Fruit fly (Drosophila melanogaster) whole organism, embryonic: ENCODE measurements around the gene bbg.

ENCODE experiments used
- Antp ChIP-seq: fragments of 200-800 bp; sonication (Bioruptor generic); optimal IDR thresholded peaks from 3 replicates; lab custom pipeline; 2016; ENCODE audit warnings: missing biosample characterization, missing genetic modification characterization
- B-H2 ChIP-seq: fragments of 200-800 bp; sonication (Bioruptor generic); optimal IDR thresholded peaks from 2 replicates; lab custom pipeline; 2018; ENCODE audit warnings: missing biosample characterization, mild to moderate bottlenecking, missing genetic modification characterization
- CG10267 ChIP-seq: fragments of 200-800 bp; sonication (Bioruptor generic); optimal IDR thresholded peaks from 2 replicates; lab custom pipeline; 2018; ENCODE audit warnings: missing biosample characterization, mild to moderate bottlenecking, missing genetic modification characterization, moderate library complexity
- CG10274 ChIP-seq: fragments of 200-800 bp; sonication (Bioruptor generic); optimal IDR thresholded peaks from 3 replicates; lab custom pipeline; 2017; ENCODE audit warnings: missing biosample characterization, mild to moderate bottlenecking, missing genetic modification characterization
- CG11247 ChIP-seq: fragments of 200-800 bp; sonication (Bioruptor generic); IDR thresholded peaks from 2 replicates; pipeline ENCODE4 v1.3.6; 2022; ENCODE audit warnings: missing biosample characterization, missing genetic modification characterization
- CG11695 ChIP-seq: fragments of 200-800 bp; sonication (Bioruptor generic); IDR thresholded peaks from 3 replicates; pipeline ENCODE4 v1.3.6; 2022; ENCODE audit warnings: missing biosample characterization, missing genetic modification characterization
- CG11696 ChIP-seq: fragments of 200-800 bp; sonication (Bioruptor generic); IDR thresholded peaks from 2 replicates; pipeline ENCODE4 v1.3.6; 2022; ENCODE audit warnings: missing biosample characterization, missing genetic modification characterization
- CG12219 ChIP-seq: fragments of 200-800 bp; sonication (Bioruptor generic); optimal IDR thresholded peaks from 3 replicates; lab custom pipeline; 2018; ENCODE audit warnings: missing biosample characterization, mild to moderate bottlenecking, missing genetic modification characterization
- CG12942 ChIP-seq: fragments of 200-800 bp; sonication (Bioruptor generic); optimal IDR thresholded peaks from 3 replicates; lab custom pipeline; 2016; ENCODE audit warnings: missing biosample characterization, missing genetic modification characterization
- CG14050 ChIP-seq: fragments of 200-800 bp; sonication (Bioruptor generic); IDR thresholded peaks from 3 replicates; pipeline ENCODE4 v1.3.6; 2022; ENCODE audit warnings: missing biosample characterization, missing genetic modification characterization
- CG17328 ChIP-seq: fragments of 200-800 bp; sonication (Bioruptor generic); IDR thresholded peaks from 2 replicates; pipeline ENCODE4 v1.3.6; 2022; ENCODE audit warnings: missing biosample characterization, missing genetic modification characterization
- CG17568 ChIP-seq: fragments of 200-800 bp; sonication (Bioruptor generic); optimal IDR thresholded peaks from 2 replicates; lab custom pipeline; 2018; ENCODE audit warnings: missing biosample characterization, mild to moderate bottlenecking, missing genetic modification characterization, moderate library complexity
- CG17912 ChIP-seq: fragments of 200-800 bp; sonication (Bioruptor generic); optimal IDR thresholded peaks from 2 replicates; lab custom pipeline; 2018; ENCODE audit warnings: missing biosample characterization, mild to moderate bottlenecking, missing genetic modification characterization
- CG18262 ChIP-seq: fragments of 200-800 bp; optimal IDR thresholded peaks from 3 replicates; lab custom pipeline; 2019; ENCODE audit warnings: missing biosample characterization, mild to moderate bottlenecking, missing genetic modification characterization, moderate library complexity
- CG30403 ChIP-seq: fragments of 200-800 bp; sonication (Bioruptor generic); optimal IDR thresholded peaks from 3 replicates; lab custom pipeline; 2016; ENCODE audit warnings: missing biosample characterization, missing genetic modification characterization
- CG3847 ChIP-seq: fragments of 200-800 bp; sonication (Bioruptor generic); IDR thresholded peaks from 2 replicates; pipeline ENCODE4 v1.3.6; 2022; ENCODE audit warnings: missing biosample characterization, missing genetic modification characterization
- CG4360 ChIP-seq: fragments of 200-800 bp; sonication (Bioruptor generic); IDR thresholded peaks from 2 replicates; pipeline ENCODE4 v1.3.6; 2022; ENCODE audit warnings: missing biosample characterization, missing genetic modification characterization
- CG4617 ChIP-seq: fragments of 200-800 bp; sonication (Bioruptor generic); optimal IDR thresholded peaks from 3 replicates; lab custom pipeline; 2016; ENCODE audit warnings: missing biosample characterization, missing genetic modification characterization, borderline replicate concordance
- CG5245 ChIP-seq: fragments of 200-800 bp; sonication (Bioruptor generic); optimal IDR thresholded peaks from 3 replicates; lab custom pipeline; 2016; ENCODE audit warnings: missing biosample characterization, missing genetic modification characterization
- CG6254 ChIP-seq: fragments of 200-800 bp; sonication (Bioruptor generic); optimal IDR thresholded peaks from 3 replicates; lab custom pipeline; 2017; ENCODE audit warnings: mild to moderate bottlenecking, missing biosample characterization, missing genetic modification reagents, missing genetic modification characterization
- CG6689 ChIP-seq: fragments of 200-800 bp; sonication (Bioruptor generic); IDR thresholded peaks from 2 replicates; pipeline ENCODE4 v1.3.6; 2022; ENCODE audit warnings: missing biosample characterization, missing genetic modification characterization
- CG6854 ChIP-seq: fragments of 200-800 bp; sonication (Bioruptor generic); optimal IDR thresholded peaks from 3 replicates; lab custom pipeline; 2017; ENCODE audit warnings: missing biosample characterization, mild to moderate bottlenecking, missing genetic modification characterization
- CG9727 ChIP-seq: fragments of 200-800 bp; sonication (Bioruptor generic); optimal IDR thresholded peaks from 3 replicates; lab custom pipeline; 2017; ENCODE audit warnings: missing biosample characterization, mild to moderate bottlenecking, missing genetic modification characterization
- CoRest ChIP-seq: fragments of 200-800 bp; sonication (Bioruptor generic); optimal IDR thresholded peaks from 3 replicates; lab custom pipeline; 2018; ENCODE audit warnings: missing biosample characterization, mild to moderate bottlenecking, missing genetic modification characterization, moderate library complexity
- CrebB ChIP-seq: fragments of 200-800 bp; sonication (Bioruptor generic); optimal IDR thresholded peaks from 3 replicates; lab custom pipeline; 2018; ENCODE audit warnings: missing biosample characterization, mild to moderate bottlenecking, missing genetic modification characterization
- Ets65A ChIP-seq: fragments of 200-800 bp; sonication (Bioruptor generic); peaks from one replicate; lab custom pipeline; 2016; ENCODE audit warnings: missing biosample characterization, missing genetic modification characterization
- Hr39 ChIP-seq: fragments of >200 bp; optimal IDR thresholded peaks from 2 replicates; lab custom pipeline; 2017
- NK7.1 ChIP-seq: fragments of 200-800 bp; sonication (Bioruptor generic); optimal IDR thresholded peaks from 3 replicates; lab custom pipeline; 2016; ENCODE audit warnings: missing biosample characterization, missing genetic modification characterization
- Rx ChIP-seq: fragments of 200-800 bp; sonication (Bioruptor generic); IDR thresholded peaks from 2 replicates; pipeline ENCODE4 v1.3.6; 2022; ENCODE audit warnings: missing biosample characterization, missing genetic modification characterization
- Sry-δ ChIP-seq: fragments of 200-800 bp; sonication (Bioruptor generic); optimal IDR thresholded peaks from 2 replicates; lab custom pipeline; 2016; ENCODE audit warnings: missing biosample characterization, missing genetic modification characterization
- Xbp1 ChIP-seq: fragments of 200-800 bp; sonication (Bioruptor generic); optimal IDR thresholded peaks from 3 replicates; lab custom pipeline; 2016; ENCODE audit warnings: missing biosample characterization, mild to moderate bottlenecking, missing genetic modification characterization
- YL-1 ChIP-seq: fragments of 200-800 bp; sonication (Bioruptor generic); optimal IDR thresholded peaks from 3 replicates; lab custom pipeline; 2017; ENCODE audit warnings: missing biosample characterization, mild to moderate bottlenecking, missing genetic modification characterization
- abd-A ChIP-seq: fragments of 200-800 bp; sonication (Bioruptor generic); optimal IDR thresholded peaks from 3 replicates; lab custom pipeline; 2019; ENCODE audit warnings: missing biosample characterization, mild to moderate bottlenecking, missing genetic modification characterization, moderate library complexity
- al ChIP-seq: fragments of 200-800 bp; sonication (Bioruptor generic); IDR thresholded peaks from 2 replicates; pipeline ENCODE4 v1.3.6; 2022; ENCODE audit warnings: missing biosample characterization, missing genetic modification characterization
- ci ChIP-seq: fragments of 200-800 bp; sonication (Bioruptor generic); IDR thresholded peaks from 3 replicates; pipeline ENCODE4 v1.3.6; 2022; ENCODE audit warnings: missing biosample characterization, missing genetic modification characterization
- esg ChIP-seq: fragments of 200-800 bp; sonication (Bioruptor generic); conservative IDR thresholded peaks from 2 replicates; pipeline ENCODE4 v1.3.6; 2022; ENCODE audit warnings: missing biosample characterization, missing genetic modification characterization
- fru ChIP-seq: fragments of >200 bp; optimal IDR thresholded peaks from 2 replicates; lab custom pipeline; 2017
- gem ChIP-seq: fragments of 200-800 bp; sonication (Bioruptor generic); optimal IDR thresholded peaks from 2 replicates; lab custom pipeline; 2019; ENCODE audit warnings: missing biosample characterization, mild to moderate bottlenecking, missing genetic modification characterization, moderate library complexity
- hb ChIP-seq: fragments of 200-800 bp; sonication (Bioruptor generic); IDR thresholded peaks from 3 replicates; pipeline ENCODE4 v1.3.6; 2022; ENCODE audit warnings: missing biosample characterization, missing genetic modification characterization; ENCODE audit not compliant: partially characterized antibody
- ind ChIP-seq: fragments of 200-800 bp; sonication (Bioruptor generic); optimal IDR thresholded peaks from 3 replicates; lab custom pipeline; 2016; ENCODE audit warnings: missing biosample characterization, missing genetic modification characterization
- jigr1 ChIP-seq: fragments of 200-800 bp; sonication (Bioruptor generic); IDR thresholded peaks from 3 replicates; pipeline ENCODE4 v1.3.6; 2022; ENCODE audit warnings: missing biosample characterization, missing genetic modification characterization
- kah ChIP-seq: fragments of 200-800 bp; sonication (Bioruptor generic); optimal IDR thresholded peaks from 2 replicates; lab custom pipeline; 2018; ENCODE audit warnings: missing biosample characterization, mild to moderate bottlenecking, missing genetic modification characterization
- mld ChIP-seq: fragments of 200-800 bp; sonication (Bioruptor generic); IDR thresholded peaks from 3 replicates; pipeline ENCODE4 v1.3.6; 2022; ENCODE audit warnings: missing biosample characterization, missing genetic modification characterization; ENCODE audit not compliant: partially characterized antibody
- nerfin-2 ChIP-seq: fragments of 200-800 bp; sonication (Bioruptor generic); IDR thresholded peaks from 2 replicates; pipeline ENCODE4 v1.3.6; 2022; ENCODE audit warnings: missing biosample characterization, missing genetic modification characterization; ENCODE audit not compliant: partially characterized antibody
- org-1 ChIP-seq: fragments of 200-800 bp; sonication (Bioruptor generic); optimal IDR thresholded peaks from 2 replicates; lab custom pipeline; 2017; ENCODE audit warnings: missing biosample characterization, missing genetic modification characterization
- pzg ChIP-seq: fragments of 200-800 bp; sonication (Bioruptor generic); optimal IDR thresholded peaks from 3 replicates; lab custom pipeline; 2018; ENCODE audit warnings: missing biosample characterization, mild to moderate bottlenecking, missing genetic modification characterization, moderate library complexity
- sc ChIP-seq, 3 experiments: fragments of >200 bp in 2 of 3; fragments of 200-800 bp in 1 of 3; sonication (Bioruptor generic) in 1 of 3; optimal IDR thresholded peaks; 2 replicates in 2 of 3; 3 replicates in 1 of 3; lab custom pipeline; 2017; ENCODE audit warnings: mild to moderate bottlenecking in 1 of 3, missing biosample characterization in 1 of 3, missing genetic modification characterization in 1 of 3, missing genetic modification reagents in 1 of 3
- sna ChIP-seq: fragments of 200-800 bp; sonication (Bioruptor generic); IDR thresholded peaks from 2 replicates; pipeline ENCODE4 v1.3.6; 2022; ENCODE audit warnings: missing biosample characterization, missing genetic modification characterization; ENCODE audit not compliant: partially characterized antibody
- sr ChIP-seq: fragments of 200-800 bp; sonication (Bioruptor generic); IDR thresholded peaks from 3 replicates; pipeline ENCODE4 v1.3.6; 2022; ENCODE audit warnings: missing biosample characterization, missing genetic modification characterization
- tin ChIP-seq: fragments of 200-800 bp; sonication (Bioruptor generic); optimal IDR thresholded peaks from 3 replicates; lab custom pipeline; 2016; ENCODE audit warnings: missing biosample characterization, missing genetic modification characterization
- wdn ChIP-seq: fragments of 200-800 bp; sonication (Bioruptor generic); IDR thresholded peaks from 2 replicates; pipeline ENCODE4 v1.3.6; 2022; ENCODE audit warnings: missing biosample characterization, missing genetic modification characterization
- zen2 ChIP-seq: fragments of 200-800 bp; sonication (Bioruptor generic); IDR thresholded peaks from 3 replicates; pipeline ENCODE4 v1.3.6; 2022; ENCODE audit warnings: missing biosample characterization, missing genetic modification characterization; ENCODE audit not compliant: partially characterized antibody

The bbg gene

DNA sequence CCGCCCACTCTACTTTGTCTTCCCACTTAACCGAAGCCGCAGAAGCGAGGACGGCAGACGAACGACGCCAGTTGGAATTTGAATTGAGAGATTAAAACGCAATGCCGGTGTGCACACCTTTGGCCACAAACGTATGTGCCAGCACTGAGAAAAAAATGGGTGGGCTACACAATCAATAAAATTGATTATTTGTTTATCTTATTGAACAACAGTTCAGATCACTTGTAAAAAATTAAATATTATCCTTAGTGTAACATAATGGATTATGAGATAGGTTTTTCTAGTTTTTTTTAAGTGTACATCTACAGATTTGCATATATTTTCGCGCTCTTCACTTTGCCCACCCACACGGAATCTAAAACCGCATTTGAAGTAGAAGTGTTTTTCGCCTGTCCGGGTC, 84.5 kb downstream of the bbg start:
- TF ChIP-seq al (GFP tag; lab: Robert Waterston, UW) (0 out of 2 replicates have a peak, but pooled peaks have one; percentile 23), fru (lab: Kevin White, UChicago) (no peak), kah (GFP tag; lab: Kevin White, UChicago) (no peak), Antp (GFP tag; lab: Kevin White, UChicago) (no peak), sr (GFP tag; lab: Robert Waterston, UW) (peak; percentile 75; the same call in 1 of the 3 replicates), CG10267 (no peak), gem (peak; percentile 50), CG10274 (GFP tag; lab: Kevin White, UChicago) (no peak), B-H2 (no peak), CG4617 (GFP tag; lab: Kevin White, UChicago) (no peak), CG17568 (GFP tag; lab: Kevin White, UChicago) (no peak), CG17912 (no peak), CG30403 (no peak), CrebB (tag; lab: Kevin White, UChicago) (no peak), wdn (GFP tag; lab: Robert Waterston, UW) (no peak), CG14050 (GFP tag; lab: Robert Waterston, UW) (no peak), CoRest (tag; lab: Kevin White, UChicago) (no peak), ci (no peak), CG11247 (GFP tag; lab: Robert Waterston, UW) (no peak), ind (no peak), Ets65A (GFP tag; lab: Kevin White, UChicago) (peak; percentile 78), esg (GFP tag; lab: Robert Waterston, UW) (no peak; the same call in 1 of the 2 replicates), mld (GFP tag; lab: Robert Waterston, UW) (no peak), CG17328 (GFP tag; lab: Robert Waterston, UW) (peak; percentile 43; the same call in 1 of the 2 replicates), CG6689 (GFP tag; lab: Robert Waterston, UW) (peak; percentile 56), CG18262 (tag; lab: Kevin White, UChicago) (peak; percentile 10), zen2 (GFP tag; lab: Robert Waterston, UW) (no peak), CG3847 (GFP tag; lab: Robert Waterston, UW) (no peak), abd-A (tag; lab: Kevin White, UChicago) (no peak), nerfin-2 (GFP tag; lab: Robert Waterston, UW) (no peak), hb (no peak), pzg (GFP tag; lab: Kevin White, UChicago) (no peak), sc (optimal IDR thresholded peaks at IDR 0.05; lab: Kevin White, UChicago) (no peak), sc (GFP tag; optimal IDR thresholded peaks at IDR 0.05; lab: Kevin White, UChicago) (no peak), CG6254 (GFP tag; lab: Kevin White, UChicago) (no peak), NK7.1 (GFP tag; lab: Kevin White, UChicago) (no peak), CG11695 (GFP tag; lab: Robert Waterston, UW) (peak; percentile 36; the same call in 1 of the 3 replicates), sna (no peak), Sry-δ (GFP tag; lab: Kevin White, UChicago) (no peak), CG12942 (no peak), Hr39 (lab: Kevin White, UChicago) (no peak), Rx (GFP tag; lab: Robert Waterston, UW) (peak; percentile 47; the same call in 1 of the 2 replicates), org-1 (no peak), CG9727 (peak; percentile 16), Xbp1 (GFP tag; lab: Kevin White, UChicago) (peak; percentile 8), CG5245 (GFP tag; lab: Kevin White, UChicago) (no peak), CG11696 (no peak), YL-1 (GFP tag; lab: Kevin White, UChicago) (no peak), tin (GFP tag; lab: Kevin White, UChicago) (no peak), CG6854 (GFP tag; lab: Kevin White, UChicago) (no peak), jigr1 (GFP tag; lab: Robert Waterston, UW) (no peak), CG4360 (GFP tag; lab: Robert Waterston, UW) (no peak), CG12219 (no peak)
